Fruit fly (Drosophila melanogaster) whole organism, embryonic: ENCODE data around the gene CG42792.

Experiments used
- Aef1 ChIP-seq: fragments of 200-800 bp; sonication (Bioruptor generic); IDR thresholded peaks from 3 replicates; pipeline ENCODE4 v1.3.6; 2022; ENCODE audit warnings: missing biosample characterization, missing genetic modification characterization
- Bdp1 ChIP-seq: fragments of 200-800 bp; sonication (Bioruptor generic); optimal IDR thresholded peaks from 3 replicates; lab custom pipeline; 2016; ENCODE audit warnings: missing biosample characterization, missing genetic modification characterization
- CG10267 ChIP-seq: fragments of 200-800 bp; sonication (Bioruptor generic); optimal IDR thresholded peaks from 2 replicates; lab custom pipeline; 2018; ENCODE audit warnings: missing biosample characterization, mild to moderate bottlenecking, missing genetic modification characterization, moderate library complexity
- CG10321 ChIP-seq: fragments of 200-800 bp; sonication (Bioruptor generic); IDR thresholded peaks from 2 replicates; pipeline ENCODE4 v1.3.6; 2022; ENCODE audit warnings: missing biosample characterization, missing genetic modification characterization
- CG10565 ChIP-seq: fragments of 200-800 bp; sonication (Bioruptor generic); optimal IDR thresholded peaks from 3 replicates; lab custom pipeline; 2016; ENCODE audit warnings: missing biosample characterization, mild to moderate bottlenecking, missing genetic modification characterization
- CG11560 ChIP-seq: fragments of 200-800 bp; sonication (Bioruptor generic); IDR thresholded peaks from 3 replicates; pipeline ENCODE4 v1.3.6; 2022; ENCODE audit warnings: missing biosample characterization, missing genetic modification characterization
- CG1233 ChIP-seq: fragments of 200-800 bp; sonication (Bioruptor generic); optimal IDR thresholded peaks from 4 replicates; lab custom pipeline; 2018; ENCODE audit warnings: missing biosample characterization, mild to moderate bottlenecking, missing genetic modification characterization
- CG17328 ChIP-seq: fragments of 200-800 bp; sonication (Bioruptor generic); IDR thresholded peaks from 2 replicates; pipeline ENCODE4 v1.3.6; 2022; ENCODE audit warnings: missing biosample characterization, missing genetic modification characterization
- CG17802 ChIP-seq: fragments of 200-800 bp; sonication (Bioruptor generic); optimal IDR thresholded peaks from 2 replicates; lab custom pipeline; 2018; ENCODE audit warnings: missing biosample characterization, mild to moderate bottlenecking, missing genetic modification characterization, moderate library complexity
- CG1792 ChIP-seq: fragments of 200-800 bp; sonication (Bioruptor generic); optimal IDR thresholded peaks from 2 replicates; lab custom pipeline; 2016; ENCODE audit warnings: missing biosample characterization, missing genetic modification characterization
- CG2889 ChIP-seq: fragments of 200-800 bp; sonication (Bioruptor generic); IDR thresholded peaks from 3 replicates; pipeline ENCODE4 v1.3.6; 2022; ENCODE audit warnings: missing biosample characterization, missing genetic modification characterization
- CG30431 ChIP-seq: fragments of 200-800 bp; sonication (Bioruptor generic); optimal IDR thresholded peaks from 2 replicates; lab custom pipeline; 2017; ENCODE audit warnings: missing biosample characterization, missing genetic modification characterization
- CG31365 ChIP-seq: fragments of 200-800 bp; sonication (Bioruptor generic); optimal IDR thresholded peaks from 2 replicates; lab custom pipeline; 2018; ENCODE audit warnings: missing biosample characterization, mild to moderate bottlenecking, missing genetic modification characterization
- CG33557 ChIP-seq: fragments of 200-800 bp; sonication (Bioruptor generic); optimal IDR thresholded peaks from 2 replicates; lab custom pipeline; 2019; ENCODE audit warnings: missing biosample characterization, mild to moderate bottlenecking, missing genetic modification characterization, moderate library complexity
- CG4617 ChIP-seq: fragments of 200-800 bp; sonication (Bioruptor generic); optimal IDR thresholded peaks from 3 replicates; lab custom pipeline; 2016; ENCODE audit warnings: missing biosample characterization, missing genetic modification characterization, borderline replicate concordance
- CG6765 ChIP-seq: fragments of 200-800 bp; sonication (Bioruptor generic); optimal IDR thresholded peaks from 3 replicates; lab custom pipeline; 2017; ENCODE audit warnings: missing biosample characterization, mild to moderate bottlenecking, missing genetic modification characterization
- CG7839 ChIP-seq: fragments of 200-800 bp; sonication (Bioruptor generic); optimal IDR thresholded peaks from 3 replicates; lab custom pipeline; 2018; ENCODE audit warnings: missing biosample characterization, mild to moderate bottlenecking, missing genetic modification characterization, moderate library complexity
- CG8924 ChIP-seq: fragments of 200-800 bp; optimal IDR thresholded peaks from 3 replicates; lab custom pipeline; 2019; ENCODE audit warnings: missing biosample characterization, mild to moderate bottlenecking, missing genetic modification characterization, moderate library complexity
- CG8944 ChIP-seq: fragments of 200-800 bp; sonication (Bioruptor generic); optimal IDR thresholded peaks from 3 replicates; lab custom pipeline; 2016; ENCODE audit warnings: missing biosample characterization, missing genetic modification characterization
- CG9817 ChIP-seq: fragments of 200-800 bp; sonication (Bioruptor generic); optimal IDR thresholded peaks from 2 replicates; lab custom pipeline; 2018; ENCODE audit warnings: missing biosample characterization, mild to moderate bottlenecking, missing genetic modification characterization, moderate library complexity
- D ChIP-seq, 2 experiments: fragments of 200-800 bp in 1 of 2; fragments of >200 bp in 1 of 2; sonication (Bioruptor generic) in 1 of 2; optimal IDR thresholded peaks; 2 replicates in 1 of 2; 3 replicates in 1 of 2; lab custom pipeline; 2017; ENCODE audit warnings: mild to moderate bottlenecking in 1 of 2, missing biosample characterization in 1 of 2, missing genetic modification characterization in 1 of 2, missing genetic modification reagents in 1 of 2
- Dip2 ChIP-seq: fragments of 200-800 bp; sonication (Bioruptor generic); IDR thresholded peaks from 2 replicates; pipeline ENCODE4 v1.3.6; 2022; ENCODE audit warnings: missing biosample characterization, missing genetic modification characterization
- Ets65A ChIP-seq: fragments of 200-800 bp; sonication (Bioruptor generic); peaks from one replicate; lab custom pipeline; 2016; ENCODE audit warnings: missing biosample characterization, missing genetic modification characterization
- Ets97D ChIP-seq: fragments of 200-800 bp; sonication (Bioruptor generic); optimal IDR thresholded peaks from 3 replicates; lab custom pipeline; 2016; ENCODE audit warnings: missing biosample characterization, missing genetic modification characterization
- Fer2 ChIP-seq: fragments of 200-800 bp; sonication (Bioruptor generic); optimal IDR thresholded peaks from 2 replicates; lab custom pipeline; 2018; ENCODE audit warnings: missing biosample characterization, mild to moderate bottlenecking, missing genetic modification characterization, moderate library complexity
- HLHmδ ChIP-seq: fragments of 200-800 bp; sonication (Bioruptor generic); optimal IDR thresholded peaks from 2 replicates; lab custom pipeline; 2018; ENCODE audit warnings: missing biosample characterization, mild to moderate bottlenecking, missing genetic modification characterization, moderate library complexity
- Mad ChIP-seq: fragments of 200-800 bp; sonication (Bioruptor generic); optimal IDR thresholded peaks from 2 replicates; lab custom pipeline; 2016; ENCODE audit warnings: missing biosample characterization, missing genetic modification characterization
- Sin3A ChIP-seq: fragments of >200 bp; optimal IDR thresholded peaks from 2 replicates; lab custom pipeline; 2018
- Sox102F ChIP-seq: fragments of 200-800 bp; sonication (Bioruptor generic); optimal IDR thresholded peaks from 2 replicates; lab custom pipeline; 2018; ENCODE audit warnings: missing biosample characterization, mild to moderate bottlenecking, missing genetic modification characterization, moderate library complexity
- Usf ChIP-seq: fragments of 200-800 bp; sonication (Bioruptor generic); optimal IDR thresholded peaks from 2 replicates; lab custom pipeline; 2017; ENCODE audit warnings: missing genotype, missing biosample characterization, missing genetic modification characterization
- Xrp1 ChIP-seq: fragments of 200-800 bp; sonication (Bioruptor generic); IDR thresholded peaks from 2 replicates; pipeline ENCODE4 v1.3.6; 2022; ENCODE audit warnings: missing biosample characterization, missing genetic modification characterization
- cg ChIP-seq: fragments of 200-800 bp; sonication (Bioruptor generic); optimal IDR thresholded peaks from 3 replicates; lab custom pipeline; 2019; ENCODE audit warnings: missing biosample characterization, mild to moderate bottlenecking, missing genetic modification characterization, moderate library complexity
- corto ChIP-seq: fragments of 200-800 bp; sonication (Bioruptor generic); optimal IDR thresholded peaks from 2 replicates; lab custom pipeline; 2016; ENCODE audit warnings: missing biosample characterization, mild to moderate bottlenecking, missing genetic modification characterization, moderate library complexity
- cwo ChIP-seq: fragments of 200-800 bp; sonication (Bioruptor generic); optimal IDR thresholded peaks from 3 replicates; lab custom pipeline; 2017; ENCODE audit warnings: missing biosample characterization, missing genetic modification characterization, mild to moderate bottlenecking, moderate library complexity, missing genetic modification reagents
- emc ChIP-seq: fragments of 200-800 bp; sonication (Bioruptor generic); optimal IDR thresholded peaks from 2 replicates; lab custom pipeline; 2016; ENCODE audit warnings: missing biosample characterization, missing genetic modification characterization
- ems ChIP-seq: fragments of 200-800 bp; sonication (Bioruptor generic); optimal IDR thresholded peaks from 3 replicates; lab custom pipeline; 2016; ENCODE audit warnings: missing biosample characterization, missing genetic modification characterization
- gem ChIP-seq: fragments of 200-800 bp; sonication (Bioruptor generic); optimal IDR thresholded peaks from 2 replicates; lab custom pipeline; 2019; ENCODE audit warnings: missing biosample characterization, mild to moderate bottlenecking, missing genetic modification characterization, moderate library complexity
- gfzf ChIP-seq: fragments of 200-800 bp; sonication (Bioruptor generic); optimal IDR thresholded peaks from 2 replicates; lab custom pipeline; 2016; ENCODE audit warnings: missing biosample characterization, mild to moderate bottlenecking, missing genetic modification characterization, moderate library complexity
- hbn ChIP-seq: fragments of 200-800 bp; sonication (Bioruptor generic); IDR thresholded peaks from 2 replicates; pipeline ENCODE4 v1.3.6; 2022; ENCODE audit warnings: missing biosample characterization, missing genetic modification characterization; ENCODE audit not compliant: partially characterized antibody
- ken ChIP-seq: fragments of 200-800 bp; sonication (Bioruptor generic); IDR thresholded peaks from 3 replicates; pipeline ENCODE4 v1.3.6; 2022; ENCODE audit warnings: missing biosample characterization, missing genetic modification characterization
- nerfin-1 ChIP-seq: fragments of 200-800 bp; sonication (Bioruptor generic); optimal IDR thresholded peaks from 3 replicates; lab custom pipeline; 2019; ENCODE audit warnings: missing biosample characterization, mild to moderate bottlenecking, missing genetic modification characterization, moderate library complexity
- pb ChIP-seq: fragments of 200-800 bp; sonication (Bioruptor generic); optimal IDR thresholded peaks from 3 replicates; lab custom pipeline; 2016; ENCODE audit warnings: missing biosample characterization, missing genetic modification characterization
- rib ChIP-seq: fragments of 200-800 bp; sonication (Bioruptor generic); IDR thresholded peaks from 2 replicates; pipeline ENCODE4 v1.3.6; 2022; ENCODE audit warnings: missing biosample characterization, missing genetic modification characterization
- sens-2 ChIP-seq: fragments of 200-800 bp; sonication (Bioruptor generic); IDR thresholded peaks from 2 replicates; pipeline ENCODE4 v1.3.6; 2022; ENCODE audit warnings: missing biosample characterization, missing genetic modification characterization
- sna ChIP-seq: fragments of 200-800 bp; sonication (Bioruptor generic); IDR thresholded peaks from 2 replicates; pipeline ENCODE4 v1.3.6; 2022; ENCODE audit warnings: missing biosample characterization, missing genetic modification characterization; ENCODE audit not compliant: partially characterized antibody
- sob ChIP-seq: fragments of 200-800 bp; sonication (Bioruptor generic); IDR thresholded peaks from 2 replicates; pipeline ENCODE4 v1.3.6; 2022; ENCODE audit warnings: missing biosample characterization, missing genetic modification characterization
- sr ChIP-seq: fragments of 200-800 bp; sonication (Bioruptor generic); IDR thresholded peaks from 3 replicates; pipeline ENCODE4 v1.3.6; 2022; ENCODE audit warnings: missing biosample characterization, missing genetic modification characterization
- ssp ChIP-seq: fragments of 200-800 bp; sonication (Bioruptor generic); IDR thresholded peaks from 2 replicates; pipeline ENCODE4 v1.3.6; 2022; ENCODE audit warnings: missing biosample characterization, missing genetic modification characterization
- trem ChIP-seq: fragments of 200-800 bp; optimal IDR thresholded peaks from 3 replicates; lab custom pipeline; 2019; ENCODE audit warnings: missing biosample characterization, mild to moderate bottlenecking, missing genetic modification characterization, moderate library complexity
- vvl ChIP-seq: fragments of 200-800 bp; sonication (Bioruptor generic); IDR thresholded peaks from 2 replicates; pipeline ENCODE4 v1.3.6; 2022; ENCODE audit warnings: missing biosample characterization, missing genetic modification characterization
- wek ChIP-seq: fragments of 200-800 bp; sonication (Bioruptor generic); optimal IDR thresholded peaks from 3 replicates; lab custom pipeline; 2018; ENCODE audit warnings: missing biosample characterization, mild to moderate bottlenecking, missing genetic modification characterization, moderate library complexity
- z ChIP-seq: fragments of 200-800 bp; sonication (Bioruptor generic); IDR thresholded peaks from 3 replicates; pipeline ENCODE4 v1.3.6; 2022; ENCODE audit warnings: missing biosample characterization, missing genetic modification characterization

The CG42792 gene

dm6 chr2L:15909826-15910225 is 44.6 kb upstream of the CG42792 start (continued):
- TF ChIP-seq CG33557 (GFP tag; lab: Kevin White, UChicago) (no peak), Sox102F (GFP tag; lab: Kevin White, UChicago) (no peak), CG17328 (no peak), CG17802 (tag; lab: Kevin White, UChicago) (no peak), nerfin-1 (tag; lab: Kevin White, UChicago) (no peak), Mad (GFP tag; lab: Kevin White, UChicago) (no peak), Bdp1 (no peak), pb (GFP tag; lab: Kevin White, UChicago) (peak; percentile 58), hbn (no peak), rib (GFP tag; lab: Robert Waterston, UW) (peak; percentile 90), Ets65A (no peak), ssp (no peak), CG10321 (no peak), CG2889 (GFP tag; lab: Robert Waterston, UW) (no peak), CG7839 (no peak), sens-2 (GFP tag; lab: Robert Waterston, UW) (no peak), cwo (peak; percentile 61), Dip2 (GFP tag; lab: Robert Waterston, UW) (no peak), sob (GFP tag; lab: Robert Waterston, UW) (no peak), Sin3A (no peak), CG8924 (tag; lab: Kevin White, UChicago) (no peak), CG4617 (no peak), CG1233 (GFP tag; lab: Kevin White, UChicago) (peak; percentile 44), gfzf (GFP tag; lab: Kevin White, UChicago) (no peak), CG10565 (GFP tag; lab: Kevin White, UChicago) (no peak), HLHmδ (GFP tag; lab: Kevin White, UChicago) (no peak), emc (no peak), CG30431 (GFP tag; lab: Kevin White, UChicago) (no peak), CG11560 (tag; lab: Robert Waterston, UW) (no peak), z (no peak), cg (no peak), CG1792 (no peak), D (optimal IDR thresholded peaks at IDR 0.05; lab: Kevin White, UChicago) (no peak), D (GFP tag; optimal IDR thresholded peaks at IDR 0.05; lab: Kevin White, UChicago) (no peak), ken (GFP tag; lab: Robert Waterston, UW) (no peak), Xrp1 (GFP tag; lab: Robert Waterston, UW) (no peak), corto (GFP tag; lab: Kevin White, UChicago) (no peak), CG10267 (no peak), sr (GFP tag; lab: Robert Waterston, UW) (no peak), Ets97D (GFP tag; lab: Kevin White, UChicago) (no peak), ems (GFP tag; lab: Kevin White, UChicago) (no peak), vvl (peak; percentile 78), trem (no peak), gem (tag; lab: Kevin White, UChicago) (no peak), wek (GFP tag; lab: Kevin White, UChicago) (no peak), CG8944 (GFP tag; lab: Kevin White, UChicago) (no peak), Usf (GFP tag; lab: Kevin White, UChicago) (no peak), CG6765 (GFP tag; lab: Kevin White, UChicago) (no peak), sna (GFP tag; lab: Robert Waterston, UW) (no peak), Fer2 (tag; lab: Kevin White, UChicago) (no peak), CG31365 (tag; lab: Kevin White, UChicago) (no peak), CG9817 (tag; lab: Kevin White, UChicago) (no peak), Aef1 (GFP tag; lab: Robert Waterston, UW) (no peak)
